Fruit fly (Drosophila melanogaster): ENCODE measurements around the gene CG9500.

Gene CG9500

DNA sequence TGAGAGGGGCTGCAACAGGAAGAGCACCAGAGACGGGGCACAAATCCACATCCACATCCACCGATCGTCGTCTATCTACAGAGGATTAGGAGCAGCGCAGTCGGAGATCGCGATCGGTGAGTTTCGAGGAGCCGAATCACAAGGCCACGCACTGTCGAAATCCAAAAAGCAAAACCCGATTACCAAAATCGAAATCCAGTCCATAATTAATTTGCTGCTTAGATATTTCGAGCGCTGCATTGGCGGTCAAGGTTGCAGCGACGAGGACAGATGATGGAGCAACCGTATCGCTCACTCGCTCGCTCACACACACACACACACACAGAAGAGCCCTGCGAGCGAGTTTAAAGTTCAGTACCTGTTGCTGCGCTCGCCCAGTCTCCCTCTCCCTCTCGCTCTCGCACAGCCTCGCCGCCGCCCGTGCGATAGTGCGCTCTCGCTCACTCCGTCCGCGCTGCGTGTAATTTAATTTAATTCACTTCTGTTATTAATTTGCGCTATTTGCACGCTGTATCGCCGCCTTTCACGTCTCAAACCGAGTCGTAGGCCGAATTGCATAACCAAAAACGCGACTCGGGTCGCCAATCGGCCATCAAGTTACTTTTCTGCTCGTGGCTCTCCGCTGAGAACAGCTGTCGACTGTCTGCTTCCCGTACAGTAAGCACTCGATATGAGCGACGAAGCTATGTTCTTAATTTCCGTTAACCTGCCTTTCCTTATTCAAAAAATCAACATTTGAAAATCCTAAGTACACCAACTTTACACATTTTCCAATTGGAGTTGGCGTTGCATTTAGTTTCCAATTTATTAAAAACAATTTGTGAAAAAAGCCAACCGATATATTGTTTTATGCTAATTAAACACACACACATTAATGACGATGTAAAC is 18.9 kb downstream of the CG9500 start (continued):
- TF ChIP-seq Ptx1 (GFP tag; IDR thresholded peaks at IDR 0.05) (peak; percentile 51), Bteb2 (GFP tag; optimal IDR thresholded peaks at IDR 0.05) (peak; percentile 30), CG34224 (GFP tag; IDR thresholded peaks at IDR 0.05; ENCODE audit: partially characterized antibody) (no peak; the same call in 2 of the 3 replicates)

DNA sequence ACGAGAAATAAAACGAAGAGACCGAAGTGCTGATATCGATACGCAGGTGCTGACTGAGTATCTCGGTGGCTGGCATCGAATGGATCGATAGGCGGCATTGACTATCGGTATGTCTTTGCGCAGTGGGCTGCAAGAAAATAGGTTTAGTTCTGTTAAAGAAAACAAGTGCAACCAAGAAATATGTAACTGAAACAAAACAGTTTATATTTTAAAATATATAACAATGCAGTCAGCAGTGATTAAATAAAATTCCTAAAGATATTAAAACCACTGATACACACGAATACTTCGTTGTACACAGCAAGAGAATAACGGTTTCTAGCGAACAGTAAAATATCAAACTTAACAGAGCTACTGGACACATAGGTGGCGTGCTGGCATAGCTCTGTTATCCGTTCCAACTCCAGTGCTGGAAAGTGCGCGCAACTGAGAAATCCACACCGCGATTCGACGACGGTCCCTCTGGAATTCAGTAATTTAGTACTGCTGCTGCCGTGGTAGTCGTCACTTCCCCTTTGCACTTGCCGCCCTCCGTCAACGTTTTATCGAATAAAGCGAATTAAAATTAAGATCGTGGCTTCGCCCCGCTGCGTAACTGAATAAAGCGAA is 19.6 kb downstream of the CG9500 start, which contains the start of the genes Pez and Cpr:
Pez (minus strand) TSS at position 305 of the 609 bp plus-strand sequence.
Cpr (plus strand) TSS at position 470 of the 609 bp plus-strand sequence.
- peak; percentile 89 for TF ChIP-seq HLHmδ (GFP tag; optimal IDR thresholded peaks at IDR 0.05)
- no peak for TF ChIP-seq Oli (tag; optimal IDR thresholded peaks at IDR 0.05)
- TF ChIP-seq CG1832 (GFP tag; optimal IDR thresholded peaks at IDR 0.05), result no peak
- peak; percentile 48 for TF ChIP-seq CG8290 (GFP tag; optimal IDR thresholded peaks at IDR 0.05)
- TF ChIP-seq CG8290 (tag; optimal IDR thresholded peaks at IDR 0.05), result peak; percentile 28 to 90
- TF ChIP-seq BtbVII (GFP tag; optimal IDR thresholded peaks at IDR 0.05), result no peak
- TF ChIP-seq CG11085 (GFP tag; IDR thresholded peaks at IDR 0.05), result no peak
- peak; percentile 23; the same call in 1 of the 2 replicates for TF ChIP-seq tna (GFP tag; IDR thresholded peaks at IDR 0.05; ENCODE audit: partially characterized antibody)
- TF ChIP-seq NfI (GFP tag; optimal IDR thresholded peaks at IDR 0.05), result peak; percentile 26
- TF ChIP-seq pita (GFP tag; optimal IDR thresholded peaks at IDR 0.05), result no peak
- TF ChIP-seq CkIIα-i1 (GFP tag; IDR thresholded peaks at IDR 0.05), result no peak
- TF ChIP-seq peb (GFP tag; IDR thresholded peaks at IDR 0.05), result no peak
- TF ChIP-seq ap (GFP tag; IDR thresholded peaks at IDR 0.05), result no peak
- peak; percentile 24; the same call in 1 of the 2 replicates for TF ChIP-seq H2.0 (GFP tag; IDR thresholded peaks at IDR 0.05)
- TF ChIP-seq CG7987 (GFP tag; optimal IDR thresholded peaks at IDR 0.05), result peak; percentile 43
- TF ChIP-seq NC2α (GFP tag; optimal IDR thresholded peaks at IDR 0.05), result peak; percentile 10
- peak; percentile 38 for TF ChIP-seq CG7928 (GFP tag; optimal IDR thresholded peaks at IDR 0.05)
- TF ChIP-seq tll (GFP tag; optimal IDR thresholded peaks at IDR 0.05), result no peak
- no peak for TF ChIP-seq oc (tag; optimal IDR thresholded peaks at IDR 0.05)
- TF ChIP-seq CG2120 (GFP tag; optimal IDR thresholded peaks at IDR 0.05), result peak; percentile 56
- peak; percentile 44; the same call in 1 of the 3 replicates for TF ChIP-seq zfh1 (GFP tag; IDR thresholded peaks at IDR 0.05)
- peak; percentile 69 for TF ChIP-seq MESR4 (GFP tag; optimal IDR thresholded peaks at IDR 0.05)
- no peak for TF ChIP-seq cg (GFP tag; optimal IDR thresholded peaks at IDR 0.05)
- TF ChIP-seq trh (GFP tag; optimal IDR thresholded peaks at IDR 0.05), result peak; percentile 15
- no peak for TF ChIP-seq CG9609 (GFP tag; optimal IDR thresholded peaks at IDR 0.05)
- no peak for TF ChIP-seq Kr (GFP tag; optimal IDR thresholded peaks at IDR 0.05)
- no peak for TF ChIP-seq CG6683 (GFP tag; optimal IDR thresholded peaks at IDR 0.05)
- no peak for TF ChIP-seq CG12299 (tag; optimal IDR thresholded peaks at IDR 0.05)
- no peak for TF ChIP-seq CG11723 (GFP tag; optimal IDR thresholded peaks at IDR 0.05)
- TF ChIP-seq CG9932 (GFP tag; IDR thresholded peaks at IDR 0.05), result peak; percentile 59
- peak; percentile 49 for TF ChIP-seq sd (tag; optimal IDR thresholded peaks at IDR 0.05)
- no peak for TF ChIP-seq tap (tag; optimal IDR thresholded peaks at IDR 0.05)
- TF ChIP-seq Lpt (GFP tag; optimal IDR thresholded peaks at IDR 0.05), result no peak
- peak; percentile 70 for TF ChIP-seq lab (GFP tag; optimal IDR thresholded peaks at IDR 0.05)
- TF ChIP-seq CG8359 (GFP tag; optimal IDR thresholded peaks at IDR 0.05; ENCODE audit: borderline replicate concordance), result no peak
- no peak for TF ChIP-seq Hr51 (GFP tag; optimal IDR thresholded peaks at IDR 0.05)
- TF ChIP-seq CG14441 (GFP tag; IDR thresholded peaks at IDR 0.05), result peak; percentile 28; the same call in 1 of the 2 replicates
- peak; percentile 8 for TF ChIP-seq dmrt11E (tag; optimal IDR thresholded peaks at IDR 0.05)
- no peak for TF ChIP-seq gsb-n (tag; optimal IDR thresholded peaks at IDR 0.05)
- peak; percentile 67 for TF ChIP-seq NFAT (GFP tag; IDR thresholded peaks at IDR 0.05)
- TF ChIP-seq CG10979 (tag; optimal IDR thresholded peaks at IDR 0.05), result no peak
- no peak for TF ChIP-seq D19A (tag; optimal IDR thresholded peaks at IDR 0.05)
- peak; percentile 19 for TF ChIP-seq CG2712 (tag; optimal IDR thresholded peaks at IDR 0.05)

Data from whole organism, embryonic.